Worm (Caenorhabditis elegans): ENCODE results near the gene E02H9.7.
"Not testable (repeated sequence)": the region's sequence is repeated elsewhere in the genome, so short reads cannot be mapped to it uniquely, and the experiment has no call there.

- TF ChIP-seq him-1, dao-5 (tag; optimal IDR thresholded peaks at IDR 0.05): not testable (repeated sequence)
These were observed 9.7 kb downstream of the E02H9.7 start, which contains the start of gene E02H9.6 for ce11 chrIII:2435805-2436204.
